Fruit fly (Drosophila melanogaster) whole organism, prepupa: ENCODE data around the gene AP-1gamma.

ENCODE experiments used
- Blimp-1 ChIP-seq: fragments of 200-800 bp; sonication (Bioruptor generic); optimal IDR thresholded peaks from 3 replicates; lab custom pipeline; 2017; ENCODE audit warnings: missing biosample characterization, missing genetic modification characterization, mild to moderate bottlenecking, moderate library complexity, missing genetic modification reagents
- CG10631 ChIP-seq: fragments of 200-800 bp; sonication (Bioruptor generic); optimal IDR thresholded peaks from 2 replicates; lab custom pipeline; 2016; ENCODE audit warnings: missing biosample characterization, missing genetic modification characterization
- CG11294 ChIP-seq: fragments of 200-800 bp; sonication (Bioruptor generic); IDR thresholded peaks from 2 replicates; pipeline ENCODE4 v1.3.6; 2022; ENCODE audit warnings: missing biosample characterization, missing genetic modification characterization
- CG11762 ChIP-seq: fragments of 200-800 bp; sonication (Bioruptor generic); optimal IDR thresholded peaks from 3 replicates; lab custom pipeline; 2016; ENCODE audit warnings: missing biosample characterization, missing genetic modification characterization; ENCODE audit not compliant: insufficient read depth
- CG11902 ChIP-seq: fragments of 200-800 bp; sonication (Bioruptor generic); optimal IDR thresholded peaks from 3 replicates; lab custom pipeline; 2016; ENCODE audit warnings: missing biosample characterization, missing genetic modification characterization
- CG15336 ChIP-seq: fragments of 200-800 bp; sonication (Bioruptor generic); IDR thresholded peaks from 2 replicates; pipeline ENCODE4 v1.3.6; 2022; ENCODE audit warnings: missing biosample characterization, missing genetic modification characterization
- CG1621 ChIP-seq: fragments of 200-800 bp; sonication (Bioruptor generic); optimal IDR thresholded peaks from 3 replicates; lab custom pipeline; 2018; ENCODE audit warnings: missing biosample characterization, mild to moderate bottlenecking, missing genetic modification characterization
- CG16779 ChIP-seq: fragments of 200-800 bp; sonication (Bioruptor generic); optimal IDR thresholded peaks from 3 replicates; lab custom pipeline; 2017; ENCODE audit warnings: missing biosample characterization, mild to moderate bottlenecking, missing genetic modification characterization
- CG32006 ChIP-seq: fragments of 200-800 bp; sonication (Bioruptor generic); optimal IDR thresholded peaks from 3 replicates; lab custom pipeline; 2017; ENCODE audit warnings: missing biosample characterization, mild to moderate bottlenecking, missing genetic modification characterization
- CG34406 ChIP-seq: fragments of 200-800 bp; sonication (Bioruptor generic); optimal IDR thresholded peaks from 3 replicates; lab custom pipeline; 2016; ENCODE audit warnings: missing biosample characterization, missing genetic modification characterization
- CG3919 ChIP-seq: fragments of 200-800 bp; sonication (Bioruptor generic); optimal IDR thresholded peaks from 3 replicates; lab custom pipeline; 2016; ENCODE audit warnings: missing biosample characterization, missing genetic modification characterization
- CG4318 ChIP-seq: fragments of 200-800 bp; sonication (Bioruptor generic); optimal IDR thresholded peaks from 3 replicates; lab custom pipeline; 2017; ENCODE audit warnings: missing biosample characterization, mild to moderate bottlenecking, missing genetic modification characterization
- CG6276 ChIP-seq: fragments of 200-800 bp; sonication (Bioruptor generic); optimal IDR thresholded peaks from 2 replicates; lab custom pipeline; 2017; ENCODE audit warnings: missing biosample characterization, mild to moderate bottlenecking, missing genetic modification characterization
- CG6792 ChIP-seq: fragments of 200-800 bp; sonication (Bioruptor generic); optimal IDR thresholded peaks from 3 replicates; lab custom pipeline; 2016; ENCODE audit warnings: missing biosample characterization, missing genetic modification characterization
- CG6808 ChIP-seq: fragments of 200-800 bp; sonication (Bioruptor generic); optimal IDR thresholded peaks from 3 replicates; lab custom pipeline; 2017; ENCODE audit warnings: missing biosample characterization, missing genetic modification characterization, mild to moderate bottlenecking, moderate library complexity, missing genetic modification reagents
- CG6854 ChIP-seq: fragments of 200-800 bp; sonication (Bioruptor generic); optimal IDR thresholded peaks from 2 replicates; lab custom pipeline; 2017; ENCODE audit warnings: missing biosample characterization, mild to moderate bottlenecking, missing genetic modification characterization
- CG7368 ChIP-seq: fragments of 200-800 bp; sonication (Bioruptor generic); optimal IDR thresholded peaks from 3 replicates; lab custom pipeline; 2016; ENCODE audit warnings: missing biosample characterization, missing genetic modification characterization
- CG9139 ChIP-seq: fragments of 200-800 bp; sonication (Bioruptor generic); optimal IDR thresholded peaks from 3 replicates; lab custom pipeline; 2017; ENCODE audit warnings: missing biosample characterization, mild to moderate bottlenecking, missing genetic modification characterization
- Eip75B ChIP-seq: fragments of 200-800 bp; sonication (Bioruptor generic); optimal IDR thresholded peaks from 3 replicates; lab custom pipeline; 2016; ENCODE audit warnings: missing biosample characterization, missing genetic modification characterization
- Eip78C ChIP-seq: fragments of 200-800 bp; sonication (Bioruptor generic); peaks from one replicate; lab custom pipeline; 2016; ENCODE audit warnings: missing biosample characterization, missing genetic modification characterization
- Eip93F ChIP-seq: fragments of 200-800 bp; sonication (Bioruptor generic); optimal IDR thresholded peaks from 2 replicates; lab custom pipeline; 2016; ENCODE audit warnings: missing biosample characterization, mild to moderate bottlenecking, missing genetic modification characterization
- Ets21C ChIP-seq: fragments of 200-800 bp; sonication (Bioruptor generic); optimal IDR thresholded peaks from 3 replicates; lab custom pipeline; 2016; ENCODE audit warnings: missing biosample characterization, missing genetic modification characterization
- Ets96B ChIP-seq: fragments of 200-800 bp; optimal IDR thresholded peaks from 2 replicates; lab custom pipeline; 2019; ENCODE audit warnings: missing biosample characterization, mild to moderate bottlenecking, missing genetic modification characterization, moderate library complexity
- Gug ChIP-seq: fragments of 200-800 bp; sonication (Bioruptor generic); IDR thresholded peaks from 2 replicates; pipeline ENCODE4 v1.3.6; 2022; ENCODE audit warnings: missing biosample characterization, missing genetic modification characterization
- Hr38 ChIP-seq: sonication (Bioruptor generic); optimal IDR thresholded peaks from 2 replicates; lab custom pipeline; 2016; ENCODE audit warnings: missing biosample characterization, missing genetic modification characterization
- Hr39 ChIP-seq: fragments of 200-800 bp; sonication (Bioruptor generic); optimal IDR thresholded peaks from 2 replicates; lab custom pipeline; 2016; ENCODE audit warnings: missing biosample characterization, missing genetic modification characterization
- Hr4 ChIP-seq: fragments of 200-800 bp; sonication (Bioruptor generic); optimal IDR thresholded peaks from 3 replicates; lab custom pipeline; 2016; ENCODE audit warnings: missing biosample characterization, missing genetic modification characterization
- Lpt ChIP-seq: fragments of 200-800 bp; sonication (Bioruptor generic); optimal IDR thresholded peaks from 3 replicates; lab custom pipeline; 2016; ENCODE audit warnings: missing biosample characterization, missing genetic modification characterization
- Met ChIP-seq: fragments of 200-800 bp; sonication (Bioruptor generic); optimal IDR thresholded peaks from 3 replicates; lab custom pipeline; 2016; ENCODE audit warnings: missing biosample characterization, missing genetic modification characterization
- Smox ChIP-seq: fragments of 200-800 bp; sonication (Bioruptor generic); optimal IDR thresholded peaks from 3 replicates; lab custom pipeline; 2016; ENCODE audit warnings: missing biosample characterization, missing genetic modification characterization
- Sox102F ChIP-seq: fragments of 200-800 bp; sonication (Bioruptor generic); optimal IDR thresholded peaks from 2 replicates; lab custom pipeline; 2016; ENCODE audit warnings: missing biosample characterization, mild to moderate bottlenecking, missing genetic modification characterization
- Sox15 ChIP-seq: fragments of 200-800 bp; sonication (Bioruptor generic); optimal IDR thresholded peaks from 3 replicates; lab custom pipeline; 2016; ENCODE audit warnings: missing biosample characterization, missing genetic modification characterization
- achi ChIP-seq: fragments of 200-800 bp; sonication (Bioruptor generic); optimal IDR thresholded peaks from 3 replicates; lab custom pipeline; 2016; ENCODE audit warnings: missing biosample characterization, missing genetic modification characterization
- acj6 ChIP-seq: fragments of 200-800 bp; sonication (Bioruptor generic); optimal IDR thresholded peaks from 3 replicates; lab custom pipeline; 2016; ENCODE audit warnings: missing biosample characterization, missing genetic modification characterization
- cyc ChIP-seq: fragments of 200-800 bp; sonication (Bioruptor generic); optimal IDR thresholded peaks from 3 replicates; lab custom pipeline; 2016; ENCODE audit warnings: missing biosample characterization, missing genetic modification characterization
- dac ChIP-seq: fragments of 200-800 bp; sonication (Bioruptor generic); optimal IDR thresholded peaks from 2 replicates; lab custom pipeline; 2017; ENCODE audit warnings: missing biosample characterization, mild to moderate bottlenecking, missing genetic modification characterization
- dsx ChIP-seq: fragments of 200-800 bp; optimal IDR thresholded peaks from 3 replicates; lab custom pipeline; 2019; ENCODE audit warnings: missing biosample characterization, mild to moderate bottlenecking, missing genetic modification characterization, moderate library complexity; ENCODE audit not compliant: poor library complexity, severe bottlenecking
- eg ChIP-seq: fragments of 200-800 bp; sonication (Bioruptor generic); IDR thresholded peaks from 3 replicates; pipeline ENCODE4 v1.3.6; 2022; ENCODE audit warnings: missing biosample characterization, missing genetic modification characterization
- esn ChIP-seq: fragments of 200-800 bp; sonication (Bioruptor generic); optimal IDR thresholded peaks from 2 replicates; lab custom pipeline; 2016; ENCODE audit warnings: missing biosample characterization, mild to moderate bottlenecking, missing genetic modification characterization, moderate library complexity
- fd85E ChIP-seq: fragments of 200-800 bp; sonication (Bioruptor generic); optimal IDR thresholded peaks from 3 replicates; lab custom pipeline; 2016; ENCODE audit warnings: missing biosample characterization, missing genetic modification characterization
- fkh ChIP-seq: fragments of 200-800 bp; sonication (Bioruptor generic); optimal IDR thresholded peaks from 3 replicates; lab custom pipeline; 2017; ENCODE audit warnings: missing biosample characterization, mild to moderate bottlenecking, missing genetic modification characterization, moderate library complexity
- lz ChIP-seq: fragments of 200-800 bp; sonication (Bioruptor generic); optimal IDR thresholded peaks from 3 replicates; lab custom pipeline; 2016; ENCODE audit warnings: missing biosample characterization, missing genetic modification characterization
- net ChIP-seq: fragments of 200-800 bp; sonication (Bioruptor generic); optimal IDR thresholded peaks from 3 replicates; lab custom pipeline; 2016; ENCODE audit warnings: missing biosample characterization, missing genetic modification characterization
- pdm3 ChIP-seq: fragments of 200-800 bp; sonication (Bioruptor generic); optimal IDR thresholded peaks from 3 replicates; lab custom pipeline; 2016; ENCODE audit warnings: missing biosample characterization, missing genetic modification characterization
- salr ChIP-seq, 2 experiments: fragments of 200-800 bp; sonication (Bioruptor generic); optimal IDR thresholded peaks; 3 replicates each; lab custom pipeline; 2016 to 2018; ENCODE audit warnings: missing biosample characterization in 2 of 2, missing genetic modification characterization in 2 of 2, mild to moderate bottlenecking in 1 of 2
- spab ChIP-seq: fragments of 200-800 bp; sonication (Bioruptor generic); optimal IDR thresholded peaks from 2 replicates; lab custom pipeline; 2017; ENCODE audit warnings: missing biosample characterization, mild to moderate bottlenecking, missing genetic modification characterization, missing genetic modification reagents
- ss ChIP-seq, 2 experiments: fragments of 200-800 bp; sonication (Bioruptor generic); optimal IDR thresholded peaks; 2 replicates in 1 of 2; 3 replicates in 1 of 2; lab custom pipeline; 2017 to 2018; ENCODE audit warnings: mild to moderate bottlenecking in 2 of 2, missing biosample characterization in 2 of 2, missing genetic modification characterization in 2 of 2, moderate library complexity in 1 of 2
- svp ChIP-seq: fragments of 200-800 bp; sonication (Bioruptor generic); peaks from one replicate; lab custom pipeline; 2016; ENCODE audit warnings: missing biosample characterization, missing genetic modification characterization
- topi ChIP-seq: fragments of 200-800 bp; sonication (Bioruptor generic); optimal IDR thresholded peaks from 3 replicates; lab custom pipeline; 2016; ENCODE audit warnings: missing biosample characterization, missing genetic modification characterization
- vri ChIP-seq: fragments of 200-800 bp; sonication (Bioruptor generic); optimal IDR thresholded peaks from 3 replicates; lab custom pipeline; 2016; ENCODE audit warnings: missing biosample characterization, mild to moderate bottlenecking, missing genetic modification characterization

AP-1gamma gene

DNA sequence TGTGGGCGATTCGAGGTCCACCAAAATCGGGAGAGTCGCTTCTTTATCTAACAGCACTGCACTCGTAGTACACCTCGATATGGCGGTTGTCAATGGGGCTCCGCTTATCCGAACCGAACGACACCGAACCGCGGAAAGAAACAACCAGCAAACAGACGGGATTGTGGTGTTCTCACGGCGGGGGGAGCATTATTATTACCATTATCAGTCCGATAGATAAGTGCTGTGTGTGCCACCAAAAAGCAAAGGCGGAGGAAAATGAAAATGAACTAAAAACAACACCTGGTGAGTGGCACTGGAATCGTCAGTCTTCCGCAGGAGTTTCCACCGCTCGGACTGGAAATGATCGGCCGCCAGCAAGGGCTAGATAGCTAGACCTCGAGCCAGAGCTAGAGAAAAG lies at the start of gene AP-1gamma:
Gene AP-1gamma (plus strand): TSS at position 305 of the 400 bp plus-strand sequence.
- TF ChIP-seq Sox102F (GFP tag; lab: Kevin White, UChicago) (no peak), vri (GFP tag; lab: Kevin White, UChicago) (peak; percentile 22), Lpt (GFP tag; lab: Kevin White, UChicago) (no peak)

DNA sequence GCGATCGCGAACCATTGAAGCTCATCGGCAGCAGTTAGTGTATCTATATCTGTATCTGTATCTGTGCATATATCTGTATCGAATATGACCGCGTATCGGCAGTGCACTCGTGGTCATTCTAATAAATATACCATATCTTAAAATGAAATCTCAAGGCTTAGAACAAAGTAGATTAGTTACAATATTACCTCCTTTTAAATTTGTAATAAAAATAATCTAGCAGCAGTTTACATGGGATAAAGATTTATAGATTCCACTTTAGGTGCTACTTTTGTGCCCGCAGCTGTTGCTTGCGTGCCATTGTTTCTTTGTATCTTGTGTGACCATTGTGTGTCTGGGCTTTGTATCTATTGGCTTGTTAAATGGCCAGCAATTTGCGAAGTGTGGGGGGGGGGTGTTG lies 48.4 kb upstream of the AP-1gamma start:
- TF ChIP-seq cyc (peak; percentile 81), salr (GFP tag; optimal IDR thresholded peaks at IDR 0.05; lab: Kevin White, UChicago) (peak; percentile 65 to 70), Sox15 (GFP tag; lab: Kevin White, UChicago) (peak; percentile 63), CG11294 (peak; percentile 70), Met (GFP tag; lab: Kevin White, UChicago) (peak; percentile 79), lz (GFP tag; lab: Kevin White, UChicago) (peak; percentile 83), CG6276 (GFP tag; lab: Kevin White, UChicago) (peak; percentile 84), svp (GFP tag; lab: Kevin White, UChicago) (peak; percentile 82), fd85E (GFP tag; lab: Kevin White, UChicago) (peak; percentile 39), CG15336 (GFP tag; lab: Robert Waterston, UW) (peak; percentile 95), acj6 (GFP tag; lab: Kevin White, UChicago) (peak; percentile 83), CG32006 (peak; percentile 90), fkh (GFP tag; lab: Kevin White, UChicago) (no peak), Ets96B (tag; lab: Kevin White, UChicago) (peak; percentile 86), spab (GFP tag; lab: Kevin White, UChicago) (peak; percentile 73), Blimp-1 (GFP tag; lab: Kevin White, UChicago) (peak; percentile 60), Hr39 (peak; percentile 78), Hr4 (GFP tag; lab: Kevin White, UChicago) (peak; percentile 79), CG6808 (GFP tag; lab: Kevin White, UChicago) (peak; percentile 74), CG1621 (tag; lab: Kevin White, UChicago) (peak; percentile 76), Smox (peak; percentile 78), topi (GFP tag; lab: Kevin White, UChicago) (peak; percentile 86), CG34406 (GFP tag; lab: Kevin White, UChicago) (peak; percentile 85), CG6854 (GFP tag; lab: Kevin White, UChicago) (peak; percentile 71), CG16779 (tag; lab: Kevin White, UChicago) (peak; percentile 43), dsx (GFP tag; lab: Kevin White, UChicago) (peak; percentile 75), CG10631 (peak; percentile 83), CG7368 (GFP tag; lab: Kevin White, UChicago) (peak; percentile 73), Eip78C (GFP tag; lab: Kevin White, UChicago) (peak; percentile 94), ss (GFP tag; optimal IDR thresholded peaks at IDR 0.05; lab: Kevin White, UChicago) (peak; percentile 61 to 69), dac (peak; percentile 68), CG11902 (GFP tag; lab: Kevin White, UChicago) (peak; percentile 75), CG3919 (GFP tag; lab: Kevin White, UChicago) (peak; percentile 86), net (GFP tag; lab: Kevin White, UChicago) (peak; percentile 85), pdm3 (peak; percentile 89), Eip93F (GFP tag; lab: Kevin White, UChicago) (peak; percentile 26), Hr38 (GFP tag; lab: Kevin White, UChicago) (no peak), esn (GFP tag; lab: Kevin White, UChicago) (peak; percentile 83), Ets21C (GFP tag; lab: Kevin White, UChicago) (peak; percentile 68), eg (GFP tag; lab: Robert Waterston, UW) (peak; percentile 92), CG11762 (peak; percentile 71), achi (GFP tag; lab: Kevin White, UChicago) (peak; percentile 87), CG9139 (no peak), Eip75B (GFP tag; lab: Kevin White, UChicago) (peak; percentile 76), CG6792 (GFP tag; lab: Kevin White, UChicago) (peak; percentile 85), CG4318 (peak; percentile 75), Gug (GFP tag; lab: Robert Waterston, UW) (peak; percentile 82)
